Worm (Caenorhabditis elegans): ENCODE measurements around the gene C45G7.4.

The C45G7.4 gene

DNA sequence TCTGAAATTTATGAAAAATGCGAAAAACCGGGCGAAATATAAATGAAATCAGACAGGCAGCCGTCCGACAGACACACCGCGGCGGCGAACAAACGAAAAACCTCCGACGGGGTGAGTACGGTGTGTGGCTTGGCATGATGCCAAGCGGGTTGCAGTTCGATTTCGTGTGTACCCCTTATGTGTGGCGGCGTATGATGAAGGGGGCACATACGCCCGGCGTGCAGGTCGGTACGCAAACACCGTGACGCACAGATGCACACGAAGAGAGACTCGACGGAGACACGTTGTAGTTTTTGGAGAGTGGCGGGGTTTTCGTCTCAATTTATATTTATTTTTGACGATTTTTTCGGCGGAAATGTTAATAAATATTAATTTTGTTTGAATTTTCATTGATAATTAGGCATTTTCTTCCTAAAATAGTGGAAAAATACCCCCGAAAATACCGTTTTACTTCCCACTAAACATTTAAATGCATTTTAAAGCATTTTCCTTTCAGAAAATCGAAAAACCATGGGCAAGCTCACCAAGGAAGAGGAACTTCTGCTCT is 43.8 kb upstream of the C45G7.4 start, which contains the start of gene trap-3 (continued):
- TF ChIP-seq ztf-18 (tag; optimal IDR thresholded peaks at IDR 0.05), result peak; percentile 89
- no peak for TF ChIP-seq tbx-9 (tag; optimal IDR thresholded peaks at IDR 0.05; ENCODE audit: borderline replicate concordance)
- peak; percentile 83 for TF ChIP-seq F33H1.4 (GFP tag; IDR thresholded peaks at IDR 0.05)
- TF ChIP-seq unc-62 (GFP tag; optimal IDR thresholded peaks at IDR 0.05), result peak; percentile 22
- peak; percentile 88 for TF ChIP-seq ceh-40 (GFP tag; IDR thresholded peaks at IDR 0.05)
- TF ChIP-seq tlf-1 (GFP tag; optimal IDR thresholded peaks at IDR 0.05), result peak; percentile 98
- TF ChIP-seq egl-44 (GFP tag; IDR thresholded peaks at IDR 0.05), result peak; percentile 95
- peak; percentile 80 for TF ChIP-seq attf-3 (GFP tag; conservative IDR thresholded peaks at IDR 0.05)
- peak; percentile 64 for TF ChIP-seq snpc-4 (GFP tag; optimal IDR thresholded peaks at IDR 0.05)
- peak; percentile 84 to 88 (median 88) for TF ChIP-seq snpc-4 (tag; optimal IDR thresholded peaks at IDR 0.05)
- TF ChIP-seq lin-40 (tag; optimal IDR thresholded peaks at IDR 0.05), result peak; percentile 97
- TF ChIP-seq dpff-1 (tag; optimal IDR thresholded peaks at IDR 0.05), result no peak
- no peak for TF ChIP-seq sdz-38 (tag; optimal IDR thresholded peaks at IDR 0.05)
- peak; percentile 72 for TF ChIP-seq hrde-1 (tag; optimal IDR thresholded peaks at IDR 0.05; ENCODE audit: borderline replicate concordance)
- TF ChIP-seq akir-1 (GFP tag; optimal IDR thresholded peaks at IDR 0.05), result no peak
- no peak for TF ChIP-seq nfya-1 (tag; optimal IDR thresholded peaks at IDR 0.05; ENCODE audit: borderline replicate concordance, insufficient read depth)
- TF ChIP-seq ceh-100 (GFP tag; IDR thresholded peaks at IDR 0.05), result peak; percentile 84
- peak; percentile 91 for TF ChIP-seq snpc-3.4 (tag; optimal IDR thresholded peaks at IDR 0.05)
- TF ChIP-seq Y67H2A.10 (GFP tag; conservative IDR thresholded peaks at IDR 0.05), result peak; percentile 79
- TF ChIP-seq nhr-179 (tag; optimal IDR thresholded peaks at IDR 0.05), result no peak
- peak; percentile 61 for TF ChIP-seq lsy-27 (tag; optimal IDR thresholded peaks at IDR 0.05; ENCODE audit: borderline replicate concordance, insufficient read depth)
- peak; percentile 86 for TF ChIP-seq F22D6.2 (tag; optimal IDR thresholded peaks at IDR 0.05)
- peak; percentile 96 for TF ChIP-seq D2030.7 (GFP tag; IDR thresholded peaks at IDR 0.05)
- TF ChIP-seq B0261.1 (tag; optimal IDR thresholded peaks at IDR 0.05), result peak; percentile 26
- TF ChIP-seq nhr-120 (GFP tag; IDR thresholded peaks at IDR 0.05), result 0 out of 2 replicates have a peak, but pooled peaks have one; percentile 49
- TF ChIP-seq C17E4.6 (GFP tag; IDR thresholded peaks at IDR 0.05), result peak; percentile 92
- TF ChIP-seq hmg-20 (GFP tag; IDR thresholded peaks at IDR 0.05), result peak; percentile 86
- TF ChIP-seq ccch-3 (GFP tag; optimal IDR thresholded peaks at IDR 0.05), result no peak
- TF ChIP-seq bed-1 (GFP tag; IDR thresholded peaks at IDR 0.05), result 0 out of 2 replicates have a peak, but pooled peaks have one; percentile 35
- TF ChIP-seq ekl-4 (GFP tag; IDR thresholded peaks at IDR 0.05), result peak; percentile 97
- TF ChIP-seq B0035.1 (tag; optimal IDR thresholded peaks at IDR 0.05), result peak; percentile 83
- TF ChIP-seq F39B2.1 (GFP tag; IDR thresholded peaks at IDR 0.05), result 0 out of 2 replicates have a peak, but pooled peaks have one; percentile 69
- TF ChIP-seq ztf-6 (GFP tag; IDR thresholded peaks at IDR 0.05), result peak; percentile 89
- TF ChIP-seq repo-1 (tag; optimal IDR thresholded peaks at IDR 0.05), result peak; percentile 87
- TF ChIP-seq C06A6.2 (GFP tag; conservative IDR thresholded peaks at IDR 0.05), result peak; percentile 88
- peak; percentile 97 for TF ChIP-seq ceh-27 (GFP tag; optimal IDR thresholded peaks at IDR 0.05)
- TF ChIP-seq hmg-1.2 (GFP tag; IDR thresholded peaks at IDR 0.05), result peak; percentile 97
- no peak for TF ChIP-seq F55B11.4 (tag; optimal IDR thresholded peaks at IDR 0.05; ENCODE audit: borderline replicate concordance, insufficient read depth)
- TF ChIP-seq F10E7.11 (tag; optimal IDR thresholded peaks at IDR 0.05), result no peak
- TF ChIP-seq lin-35 (GFP tag; optimal IDR thresholded peaks at IDR 0.05), result peak in 2 of 3 experiments; percentile 13 to 86
- TF ChIP-seq madf-6 (GFP tag; IDR thresholded peaks at IDR 0.05), result peak; percentile 91
- TF ChIP-seq lin-54 (GFP tag; optimal IDR thresholded peaks at IDR 0.05), result peak; percentile 97
- TF ChIP-seq attf-5 (GFP tag; optimal IDR thresholded peaks at IDR 0.05), result peak; percentile 98
- peak; percentile 96 for TF ChIP-seq rcor-1 (GFP tag; IDR thresholded peaks at IDR 0.05)
- peak; percentile 92 for TF ChIP-seq athp-1 (tag; optimal IDR thresholded peaks at IDR 0.05)
- TF ChIP-seq mcd-1 (GFP tag; IDR thresholded peaks at IDR 0.05), result peak; percentile 98
- TF ChIP-seq him-1 (tag; optimal IDR thresholded peaks at IDR 0.05), result peak; percentile 89
